Fruit fly (Drosophila melanogaster) whole organism, embryonic: ENCODE results near the gene CG15286.

ENCODE experiments used
- Ada2b ChIP-seq: fragments of 200-800 bp; sonication (Bioruptor generic); IDR thresholded peaks from 2 replicates; pipeline ENCODE4 v1.3.6; 2022; ENCODE audit warnings: missing biosample characterization, missing genetic modification characterization
- Bdp1 ChIP-seq: fragments of 200-800 bp; sonication (Bioruptor generic); optimal IDR thresholded peaks from 3 replicates; lab custom pipeline; 2016; ENCODE audit warnings: missing biosample characterization, missing genetic modification characterization
- CG10366 ChIP-seq: fragments of 200-800 bp; sonication (Bioruptor generic); IDR thresholded peaks from 2 replicates; pipeline ENCODE4 v1.3.6; 2022; ENCODE audit warnings: missing biosample characterization, missing genetic modification characterization
- CG10543 ChIP-seq: fragments of 200-800 bp; sonication (Bioruptor generic); optimal IDR thresholded peaks from 3 replicates; lab custom pipeline; 2017; ENCODE audit warnings: missing biosample characterization, mild to moderate bottlenecking, missing genetic modification characterization, moderate library complexity
- CG13775 ChIP-seq: fragments of 200-800 bp; sonication (Bioruptor generic); optimal IDR thresholded peaks from 3 replicates; lab custom pipeline; 2017; ENCODE audit warnings: missing biosample characterization, mild to moderate bottlenecking, missing genetic modification characterization
- CG14441 ChIP-seq: fragments of 200-800 bp; sonication (Bioruptor generic); IDR thresholded peaks from 2 replicates; pipeline ENCODE4 v1.3.6; 2022; ENCODE audit warnings: missing biosample characterization, missing genetic modification characterization
- CG15269 ChIP-seq: fragments of 200-800 bp; sonication (Bioruptor generic); optimal IDR thresholded peaks from 2 replicates; lab custom pipeline; 2018; ENCODE audit warnings: missing biosample characterization, mild to moderate bottlenecking, missing genetic modification characterization, moderate library complexity
- CG15479 ChIP-seq: fragments of 200-800 bp; sonication (Bioruptor generic); optimal IDR thresholded peaks from 3 replicates; lab custom pipeline; 2019; ENCODE audit warnings: missing biosample characterization, mild to moderate bottlenecking, missing genetic modification characterization, moderate library complexity
- CG1602 ChIP-seq: fragments of 200-800 bp; sonication (Bioruptor generic); optimal IDR thresholded peaks from 3 replicates; lab custom pipeline; 2016; ENCODE audit warnings: missing biosample characterization, missing genetic modification characterization
- CG1603 ChIP-seq: fragments of 200-800 bp; sonication (Bioruptor generic); optimal IDR thresholded peaks from 2 replicates; lab custom pipeline; 2019; ENCODE audit warnings: missing biosample characterization, mild to moderate bottlenecking, missing genetic modification characterization, moderate library complexity
- CG16863 ChIP-seq: fragments of 200-800 bp; sonication (Bioruptor generic); optimal IDR thresholded peaks from 3 replicates; lab custom pipeline; 2016; ENCODE audit warnings: missing biosample characterization, missing genetic modification characterization
- CG17568 ChIP-seq: fragments of 200-800 bp; sonication (Bioruptor generic); optimal IDR thresholded peaks from 2 replicates; lab custom pipeline; 2018; ENCODE audit warnings: missing biosample characterization, mild to moderate bottlenecking, missing genetic modification characterization, moderate library complexity
- CG18011 ChIP-seq: fragments of 200-800 bp; sonication (Bioruptor generic); optimal IDR thresholded peaks from 2 replicates; lab custom pipeline; 2017; ENCODE audit warnings: missing biosample characterization, missing genetic modification characterization, mild to moderate bottlenecking, moderate library complexity, missing genotype
- CG18764 ChIP-seq: fragments of 200-800 bp; sonication (Bioruptor generic); optimal IDR thresholded peaks from 3 replicates; lab custom pipeline; 2016; ENCODE audit warnings: missing biosample characterization, missing genetic modification characterization
- CG30020 ChIP-seq: fragments of 200-800 bp; optimal IDR thresholded peaks from 2 replicates; lab custom pipeline; 2019; ENCODE audit warnings: missing biosample characterization, mild to moderate bottlenecking, missing genetic modification characterization, moderate library complexity
- CG31224 ChIP-seq: fragments of 200-800 bp; sonication (Bioruptor generic); IDR thresholded peaks from 2 replicates; pipeline ENCODE4 v1.3.6; 2022; ENCODE audit warnings: missing biosample characterization, missing genetic modification characterization
- CG3726 ChIP-seq: fragments of 200-800 bp; sonication (Bioruptor generic); IDR thresholded peaks from 3 replicates; pipeline ENCODE4, ENCODE4 v1.3.6; 2022; ENCODE audit warnings: missing biosample characterization, missing genetic modification characterization
- CG3838 ChIP-seq: fragments of 200-800 bp; sonication (Bioruptor generic); optimal IDR thresholded peaks from 3 replicates; lab custom pipeline; 2016; ENCODE audit warnings: missing biosample characterization, missing genetic modification characterization
- CG9609 ChIP-seq: fragments of 200-800 bp; sonication (Bioruptor generic); optimal IDR thresholded peaks from 3 replicates; lab custom pipeline; 2016; ENCODE audit warnings: missing biosample characterization, missing genetic modification characterization
- CG9932 ChIP-seq: fragments of 200-800 bp; sonication (Bioruptor generic); IDR thresholded peaks from 2 replicates; pipeline ENCODE4 v1.3.6; 2022; ENCODE audit warnings: missing biosample characterization, missing genetic modification characterization
- CHES-1-like ChIP-seq: fragments of 200-800 bp; sonication (Bioruptor generic); optimal IDR thresholded peaks from 2 replicates; lab custom pipeline; 2016; ENCODE audit warnings: missing biosample characterization, missing genetic modification characterization
- Chrac-16 ChIP-seq: fragments of 200-800 bp; sonication (Bioruptor generic); optimal IDR thresholded peaks from 3 replicates; lab custom pipeline; 2016; ENCODE audit warnings: missing biosample characterization, missing genetic modification characterization
- CoRest ChIP-seq: fragments of 200-800 bp; sonication (Bioruptor generic); optimal IDR thresholded peaks from 3 replicates; lab custom pipeline; 2018; ENCODE audit warnings: missing biosample characterization, mild to moderate bottlenecking, missing genetic modification characterization, moderate library complexity
- E2f2 ChIP-seq: fragments of 200-800 bp; sonication (Bioruptor generic); IDR thresholded peaks from 2 replicates; pipeline ENCODE4 v1.3.6; 2022; ENCODE audit warnings: missing biosample characterization, missing genetic modification characterization
- GATAe ChIP-seq: fragments of 200-800 bp; sonication (Bioruptor generic); conservative IDR thresholded peaks from 2 replicates; pipeline ENCODE4 v1.3.6; 2022; ENCODE audit warnings: missing biosample characterization, missing genetic modification characterization
- NC2α ChIP-seq: fragments of 200-800 bp; sonication (Bioruptor generic); optimal IDR thresholded peaks from 2 replicates; lab custom pipeline; 2016; ENCODE audit warnings: missing biosample characterization, missing genetic modification characterization
- NfI ChIP-seq: fragments of 200-800 bp; sonication (Bioruptor generic); optimal IDR thresholded peaks from 3 replicates; lab custom pipeline; 2018; ENCODE audit warnings: missing biosample characterization, mild to moderate bottlenecking, missing genetic modification characterization, moderate library complexity
- Poxn ChIP-seq: fragments of 200-800 bp; sonication (Bioruptor generic); IDR thresholded peaks from 2 replicates; pipeline ENCODE4 v1.3.6; 2022; ENCODE audit warnings: missing biosample characterization, missing genetic modification characterization
- Six4 ChIP-seq: fragments of 200-800 bp; sonication (Bioruptor generic); optimal IDR thresholded peaks from 2 replicates; lab custom pipeline; 2016; ENCODE audit warnings: missing biosample characterization, missing genetic modification characterization
- Sry-δ ChIP-seq: fragments of 200-800 bp; sonication (Bioruptor generic); optimal IDR thresholded peaks from 2 replicates; lab custom pipeline; 2016; ENCODE audit warnings: missing biosample characterization, missing genetic modification characterization
- az2 ChIP-seq: fragments of 200-800 bp; sonication (Bioruptor generic); optimal IDR thresholded peaks from 3 replicates; lab custom pipeline; 2016; ENCODE audit warnings: missing biosample characterization, missing genetic modification characterization
- cas ChIP-seq: fragments of 200-800 bp; sonication (Bioruptor generic); IDR thresholded peaks from 2 replicates; pipeline ENCODE4 v1.3.6; 2022; ENCODE audit warnings: missing biosample characterization, missing genetic modification characterization
- crc ChIP-seq: fragments of 200-800 bp; sonication (Bioruptor generic); optimal IDR thresholded peaks from 2 replicates; lab custom pipeline; 2016; ENCODE audit warnings: missing biosample characterization, missing genetic modification characterization
- da ChIP-seq: fragments of 200-800 bp; sonication (Bioruptor generic); optimal IDR thresholded peaks from 2 replicates; lab custom pipeline; 2016; ENCODE audit warnings: missing biosample characterization, missing genetic modification characterization
- dimm ChIP-seq: fragments of 200-800 bp; sonication (Bioruptor generic); IDR thresholded peaks from 2 replicates; pipeline ENCODE4 v1.3.6; 2022; ENCODE audit warnings: missing biosample characterization, missing genetic modification characterization
- dmrt11E ChIP-seq: fragments of 200-800 bp; sonication (Bioruptor generic); optimal IDR thresholded peaks from 3 replicates; lab custom pipeline; 2018; ENCODE audit warnings: missing biosample characterization, mild to moderate bottlenecking, missing genetic modification characterization, moderate library complexity
- fu2 ChIP-seq: fragments of 200-800 bp; sonication (Bioruptor generic); optimal IDR thresholded peaks from 2 replicates; lab custom pipeline; 2016; ENCODE audit warnings: missing biosample characterization, missing genetic modification characterization
- h ChIP-seq: fragments of >200 bp; optimal IDR thresholded peaks from 2 replicates; lab custom pipeline; 2017
- jigr1 ChIP-seq: fragments of 200-800 bp; sonication (Bioruptor generic); IDR thresholded peaks from 3 replicates; pipeline ENCODE4 v1.3.6; 2022; ENCODE audit warnings: missing biosample characterization, missing genetic modification characterization
- jumu ChIP-seq: fragments of 200-800 bp; sonication (Bioruptor generic); optimal IDR thresholded peaks from 3 replicates; lab custom pipeline; 2016; ENCODE audit warnings: missing biosample characterization, missing genetic modification characterization
- kay ChIP-seq: fragments of 200-800 bp; sonication (Bioruptor generic); optimal IDR thresholded peaks from 2 replicates; lab custom pipeline; 2016; ENCODE audit warnings: missing biosample characterization, missing genetic modification characterization
- lmd ChIP-seq: fragments of 200-800 bp; sonication (Bioruptor generic); IDR thresholded peaks from 2 replicates; pipeline ENCODE4 v1.3.6; 2022; ENCODE audit warnings: missing biosample characterization, missing genetic modification characterization
- otp ChIP-seq: fragments of 200-800 bp; sonication (Bioruptor generic); IDR thresholded peaks from 3 replicates; pipeline ENCODE4, ENCODE4 v1.3.6; 2022; ENCODE audit warnings: missing biosample characterization, missing genetic modification characterization
- pho ChIP-seq: fragments of 200-800 bp; sonication (Bioruptor generic); optimal IDR thresholded peaks from 2 replicates; lab custom pipeline; 2016; ENCODE audit warnings: missing biosample characterization, missing genetic modification characterization
- pros ChIP-seq: fragments of 200-800 bp; sonication (Bioruptor generic); optimal IDR thresholded peaks from 3 replicates; lab custom pipeline; 2019; ENCODE audit warnings: missing biosample characterization, mild to moderate bottlenecking, missing genetic modification characterization, moderate library complexity
- ranshi ChIP-seq: fragments of 200-800 bp; sonication (Bioruptor generic); IDR thresholded peaks from 2 replicates; pipeline ENCODE4 v1.3.6; 2022; ENCODE audit warnings: missing biosample characterization, missing genetic modification characterization
- rib ChIP-seq: fragments of 200-800 bp; sonication (Bioruptor generic); IDR thresholded peaks from 2 replicates; pipeline ENCODE4 v1.3.6; 2022; ENCODE audit warnings: missing biosample characterization, missing genetic modification characterization
- salm ChIP-seq: fragments of 200-800 bp; sonication (Bioruptor generic); optimal IDR thresholded peaks from 2 replicates; lab custom pipeline; 2018; ENCODE audit warnings: missing biosample characterization, mild to moderate bottlenecking, missing genetic modification characterization
- stc ChIP-seq: fragments of 200-800 bp; sonication (Bioruptor generic); IDR thresholded peaks from 2 replicates; pipeline ENCODE4 v1.3.6; 2022; ENCODE audit warnings: missing biosample characterization, missing genetic modification characterization
- sug ChIP-seq: fragments of 200-800 bp; optimal IDR thresholded peaks from 2 replicates; lab custom pipeline; 2019; ENCODE audit warnings: missing biosample characterization, mild to moderate bottlenecking, missing genetic modification characterization, moderate library complexity
- ttk ChIP-seq: fragments of 200-800 bp; sonication (Bioruptor generic); IDR thresholded peaks from 2 replicates; pipeline ENCODE4 v2.1.2; 2022; ENCODE audit warnings: missing biosample characterization, missing genetic modification characterization
- zen ChIP-seq: fragments of 200-800 bp; sonication (Bioruptor generic); optimal IDR thresholded peaks from 3 replicates; lab custom pipeline; 2018; ENCODE audit warnings: missing biosample characterization, mild to moderate bottlenecking, missing genetic modification characterization, moderate library complexity

The CG15286 gene

dm6 chr2L:14372254-14372717 lies 34.2 kb downstream of the CG15286 start (continued):
- peak; percentile 72 for TF ChIP-seq Ada2b (GFP tag; lab: Robert Waterston, UW)
- peak; percentile 85 for TF ChIP-seq lmd (GFP tag; lab: Robert Waterston, UW)
- peak; percentile 79 for TF ChIP-seq salm (tag; lab: Kevin White, UChicago)
- TF ChIP-seq cas (GFP tag; lab: Robert Waterston, UW) = peak; percentile 24; the same call in 1 of the 2 replicates
- TF ChIP-seq CG14441 (GFP tag; lab: Robert Waterston, UW) = peak; percentile 68
- TF ChIP-seq CG15269 (tag; lab: Kevin White, UChicago) = peak; percentile 89
- TF ChIP-seq pho = peak; percentile 35
- peak; percentile 14 for TF ChIP-seq jumu (GFP tag; lab: Kevin White, UChicago)
- peak; percentile 67 for TF ChIP-seq E2f2 (GFP tag; lab: Robert Waterston, UW)
- no peak for TF ChIP-seq pros (GFP tag; lab: Kevin White, UChicago)
- TF ChIP-seq CG1603 = peak; percentile 76
- TF ChIP-seq Six4 (GFP tag; lab: Kevin White, UChicago) = no peak
- peak; percentile 42 for TF ChIP-seq CG18011 (GFP tag; lab: Kevin White, UChicago)
- TF ChIP-seq dmrt11E (tag; lab: Kevin White, UChicago) = no peak
- TF ChIP-seq ttk (GFP tag; lab: Robert Waterston, UW) = peak; percentile 80
- TF ChIP-seq jigr1 (GFP tag; lab: Robert Waterston, UW) = 0 out of 3 replicates have a peak, but pooled peaks have one; percentile 9
- TF ChIP-seq CG30020 = no peak
- TF ChIP-seq CG3838 = peak; percentile 35
- peak; percentile 41 for TF ChIP-seq NfI (GFP tag; lab: Kevin White, UChicago)
- TF ChIP-seq CG16863 (GFP tag; lab: Kevin White, UChicago) = peak; percentile 6
- TF ChIP-seq ranshi (GFP tag; lab: Robert Waterston, UW) = 0 out of 2 replicates have a peak, but pooled peaks have one; percentile 56
- peak; percentile 75 for TF ChIP-seq stc (GFP tag; lab: Robert Waterston, UW)
- no peak for TF ChIP-seq Sry-δ (GFP tag; lab: Kevin White, UChicago)
- no peak for TF ChIP-seq h (lab: Kevin White, UChicago)
- peak; percentile 59 for TF ChIP-seq rib (GFP tag; lab: Robert Waterston, UW)
- no peak for TF ChIP-seq NC2α (GFP tag; lab: Kevin White, UChicago)
- peak; percentile 69; the same call in 1 of the 3 replicates for TF ChIP-seq otp (GFP tag; lab: Robert Waterston, UW)
- TF ChIP-seq CG1602 (GFP tag; lab: Kevin White, UChicago) = peak; percentile 31
- TF ChIP-seq zen (tag; lab: Kevin White, UChicago) = no peak
- TF ChIP-seq CG17568 (GFP tag; lab: Kevin White, UChicago) = peak; percentile 68
- peak; percentile 38 for TF ChIP-seq CG9609 (GFP tag; lab: Kevin White, UChicago)
- peak; percentile 66 for TF ChIP-seq CG13775
- peak; percentile 20 for TF ChIP-seq kay (GFP tag; lab: Kevin White, UChicago)
- TF ChIP-seq CG9932 (GFP tag; lab: Robert Waterston, UW) = peak; percentile 88
- TF ChIP-seq Poxn (GFP tag; lab: Robert Waterston, UW) = 0 out of 2 replicates have a peak, but pooled peaks have one; percentile 40
- TF ChIP-seq CG10543 (GFP tag; lab: Kevin White, UChicago) = peak; percentile 36
- no peak for TF ChIP-seq CG15479
- peak; percentile 41 for TF ChIP-seq Chrac-16 (GFP tag; lab: Kevin White, UChicago)
- peak; percentile 59 for TF ChIP-seq sug (tag; lab: Kevin White, UChicago)
- peak; percentile 90 for TF ChIP-seq CoRest (tag; lab: Kevin White, UChicago)
- peak; percentile 42 for TF ChIP-seq Bdp1 (GFP tag; lab: Kevin White, UChicago)
- peak; percentile 75 for TF ChIP-seq CG10366 (GFP tag; lab: Robert Waterston, UW)
- TF ChIP-seq az2 (GFP tag; lab: Kevin White, UChicago) = peak; percentile 79
- TF ChIP-seq crc (GFP tag; lab: Kevin White, UChicago) = peak; percentile 36
- peak; percentile 77 for TF ChIP-seq CHES-1-like (GFP tag; lab: Kevin White, UChicago)
- TF ChIP-seq GATAe (GFP tag; lab: Robert Waterston, UW) = peak; percentile 15; the same call in 1 of the 2 replicates
- peak; percentile 35 for TF ChIP-seq da
- peak; percentile 66 for TF ChIP-seq dimm (GFP tag; lab: Robert Waterston, UW)
- TF ChIP-seq CG3726 = 0 out of 3 replicates have a peak, but pooled peaks have one; percentile 20
- peak; percentile 61; the same call in 1 of the 2 replicates for TF ChIP-seq CG31224 (GFP tag; lab: Robert Waterston, UW)
- no peak for TF ChIP-seq CG18764 (GFP tag; lab: Kevin White, UChicago)
- peak; percentile 56 for TF ChIP-seq fu2
